Worm (Caenorhabditis elegans) whole organism, midembryonic: ENCODE measurements around the gene col-148.

Experiments
- T22C8.4 ChIP-seq: fragments of 200-800 bp; sonication (Bioruptor generic); IDR thresholded peaks from 2 replicates; pipeline ENCODE4 v1.3.6; 2022; ENCODE audit warnings: missing genetic modification characterization, missing compliant biosample characterization
- cog-1 ChIP-seq: sonication (generic microtip); optimal IDR thresholded peaks from 2 replicates; lab custom pipeline; 2016; ENCODE audit warnings: missing genetic modification characterization, missing compliant biosample characterization
- flt-1 ChIP-seq: fragments of 200-800 bp; sonication (Bioruptor generic); IDR thresholded peaks from 2 replicates; pipeline ENCODE4 v1.3.6; 2022; ENCODE audit warnings: missing genetic modification characterization, missing compliant biosample characterization
- klf-2 ChIP-seq: fragments of 200-800 bp; sonication (Bioruptor generic); conservative IDR thresholded peaks from 2 replicates; pipeline ENCODE4 v1.3.6; 2022; ENCODE audit warnings: missing genetic modification reagents, missing genetic modification characterization, missing compliant biosample characterization
- med-1 ChIP-seq: sonication (generic microtip); optimal IDR thresholded peaks from 2 replicates; lab custom pipeline; 2017; ENCODE audit warnings: missing genetic modification characterization, mild to moderate bottlenecking, missing compliant biosample characterization, antibody characterized with exemption, missing genetic modification reagents; ENCODE audit not compliant: insufficient read depth
- ref-1 ChIP-seq: fragments of 200-800 bp; sonication (Bioruptor generic); conservative IDR thresholded peaks from 2 replicates; pipeline ENCODE4 v1.3.6; 2022; ENCODE audit warnings: missing genetic modification reagents, missing genetic modification characterization, missing compliant biosample characterization
- tab-1 ChIP-seq: fragments of 200-800 bp; sonication (Bioruptor generic); IDR thresholded peaks from 2 replicates; pipeline ENCODE4 v1.3.6; 2022; ENCODE audit warnings: missing genetic modification characterization, missing compliant biosample characterization
- ztf-23 ChIP-seq: fragments of 200-800 bp; sonication (Bioruptor generic); IDR thresholded peaks from 2 replicates; pipeline ENCODE4 v1.3.6; 2022; ENCODE audit warnings: missing genetic modification reagents, missing genetic modification characterization, missing compliant biosample characterization
- ztf-29 ChIP-seq: fragments of 200-800 bp; sonication (Bioruptor generic); IDR thresholded peaks from 2 replicates; pipeline ENCODE4 v1.3.6; 2022; ENCODE audit warnings: missing genetic modification reagents, missing genetic modification characterization, missing compliant biosample characterization

Gene col-148

ce11 chrV:10277579-10277978 is 36.0 kb downstream of the col-148 start, which contains the start of gene lys-1:
Gene lys-1, plus strand, starts transcription at chrV:10277904.
- TF ChIP-seq ztf-29 (GFP tag; lab: Robert Waterston, UW) (no peak), ztf-23 (GFP tag; lab: Robert Waterston, UW) (no peak), cog-1 (tag; lab: Kevin White, UChicago) (no peak), tab-1 (GFP tag; lab: Robert Waterston, UW) (no peak), med-1 (GFP tag; lab: Kevin White, UChicago) (no peak), klf-2 (GFP tag; lab: Robert Waterston, UW) (no peak), flt-1 (GFP tag; lab: Robert Waterston, UW) (no peak), ref-1 (GFP tag; lab: Robert Waterston, UW) (no peak), T22C8.4 (GFP tag; lab: Robert Waterston, UW) (no peak)

- TF ChIP-seq cog-1 (tag; lab: Kevin White, UChicago) (no peak), ref-1 (GFP tag; lab: Robert Waterston, UW) (no peak), ztf-29 (GFP tag; lab: Robert Waterston, UW) (no peak), flt-1 (GFP tag; lab: Robert Waterston, UW) (no peak), klf-2 (GFP tag; lab: Robert Waterston, UW) (no peak), med-1 (GFP tag; lab: Kevin White, UChicago) (no peak), tab-1 (GFP tag; lab: Robert Waterston, UW) (no peak), ztf-23 (GFP tag; lab: Robert Waterston, UW) (no peak), T22C8.4 (GFP tag; lab: Robert Waterston, UW) (no peak)
Measured at ce11 chrV:10280112-10280511, 38.6 kb downstream of the col-148 start.

- TF ChIP-seq flt-1 (GFP tag; lab: Robert Waterston, UW) (no peak), ztf-29 (GFP tag; lab: Robert Waterston, UW) (no peak), T22C8.4 (GFP tag; lab: Robert Waterston, UW) (no peak), ref-1 (GFP tag; lab: Robert Waterston, UW) (no peak), tab-1 (GFP tag; lab: Robert Waterston, UW) (no peak), med-1 (GFP tag; lab: Kevin White, UChicago) (no peak)
Measured at ce11 chrV:10281374-10281773, 39.8 kb downstream of the col-148 start, which contains the start of gene lys-2. Gene lys-2, minus strand, starts transcription at chrV:10281474.

ce11 chrV:10283444-10283843 is 41.9 kb downstream of the col-148 start, which contains the start of gene lys-3:
Gene lys-3, minus strand, starts transcription at chrV:10283544.
- TF ChIP-seq ztf-29 (GFP tag; lab: Robert Waterston, UW) (no peak), flt-1 (GFP tag; lab: Robert Waterston, UW) (no peak), T22C8.4 (GFP tag; lab: Robert Waterston, UW) (no peak)

ce11 chrV:10285853-10286252 is 44.3 kb downstream of the col-148 start:
- TF ChIP-seq ref-1 (GFP tag; lab: Robert Waterston, UW) (no peak), med-1 (GFP tag; lab: Kevin White, UChicago) (no peak), tab-1 (GFP tag; lab: Robert Waterston, UW) (no peak), klf-2 (GFP tag; lab: Robert Waterston, UW) (no peak), cog-1 (tag; lab: Kevin White, UChicago) (no peak), T22C8.4 (GFP tag; lab: Robert Waterston, UW) (no peak), ztf-23 (GFP tag; lab: Robert Waterston, UW) (no peak), flt-1 (GFP tag; lab: Robert Waterston, UW) (no peak), ztf-29 (GFP tag; lab: Robert Waterston, UW) (no peak)

ce11 chrV:10287260-10287659 is 45.7 kb downstream of the col-148 start, which contains the start of gene B0024.3:
Gene B0024.3, plus strand, starts transcription at chrV:10287560.
- no peak for TF ChIP-seq cog-1 (tag; lab: Kevin White, UChicago)
- no peak for TF ChIP-seq ztf-23 (GFP tag; lab: Robert Waterston, UW)
- TF ChIP-seq med-1 (GFP tag; lab: Kevin White, UChicago) = no peak
- no peak for TF ChIP-seq klf-2 (GFP tag; lab: Robert Waterston, UW)
- no peak for TF ChIP-seq flt-1 (GFP tag; lab: Robert Waterston, UW)
- TF ChIP-seq ztf-29 (GFP tag; lab: Robert Waterston, UW) = no peak

- TF ChIP-seq T22C8.4 (GFP tag; lab: Robert Waterston, UW) = no peak
- no peak for TF ChIP-seq ref-1 (GFP tag; lab: Robert Waterston, UW)
- TF ChIP-seq med-1 (GFP tag; lab: Kevin White, UChicago) = no peak
- no peak for TF ChIP-seq tab-1 (GFP tag; lab: Robert Waterston, UW)
- no peak for TF ChIP-seq flt-1 (GFP tag; lab: Robert Waterston, UW)
- TF ChIP-seq klf-2 (GFP tag; lab: Robert Waterston, UW) = no peak
- TF ChIP-seq ztf-23 (GFP tag; lab: Robert Waterston, UW) = no peak
- TF ChIP-seq cog-1 (tag; lab: Kevin White, UChicago) = no peak
- TF ChIP-seq ztf-29 (GFP tag; lab: Robert Waterston, UW) = no peak
Measured at ce11 chrV:10289743-10290142, 48.2 kb downstream of the col-148 start, which contains the start of gene B0024.15. Gene B0024.15, plus strand, starts transcription at chrV:10290043.

ce11 chrV:10291848-10292247 is 50.3 kb downstream of the col-148 start:
- no peak for TF ChIP-seq ref-1 (GFP tag; lab: Robert Waterston, UW)
- no peak for TF ChIP-seq ztf-23 (GFP tag; lab: Robert Waterston, UW)
